Worm (Caenorhabditis elegans) whole organism, mixed stage, embryonic: ENCODE data around the gene sir-2.2.

Source experiments
- flh-1 ChIP-seq: fragments of 200-800 bp; sonication (Bioruptor generic); optimal IDR thresholded peaks from 2 replicates; lab custom pipeline; 2018; ENCODE audit warnings: mild to moderate bottlenecking, missing genetic modification characterization, moderate library complexity, missing compliant biosample characterization
- lin-13 ChIP-seq: fragments of 150-350 bp; optimal IDR thresholded peaks from 2 replicates; lab custom pipeline; 2014; ENCODE audit warnings: missing biosample characterization, missing genetic modification characterization
- mls-2 ChIP-seq: sonication (generic microtip); optimal IDR thresholded peaks from 2 replicates; lab custom pipeline; 2016; ENCODE audit warnings: mild to moderate bottlenecking, missing genetic modification characterization, moderate library complexity, missing compliant biosample characterization
- nhr-237 ChIP-seq: fragments of 150-350 bp; optimal IDR thresholded peaks from 2 replicates; lab custom pipeline; 2014; ENCODE audit warnings: missing biosample characterization, missing genetic modification characterization
- ztf-11 ChIP-seq: fragments of 150-350 bp; optimal IDR thresholded peaks from 2 replicates; lab custom pipeline; 2014; ENCODE audit warnings: missing biosample characterization, missing genetic modification characterization

DNA sequence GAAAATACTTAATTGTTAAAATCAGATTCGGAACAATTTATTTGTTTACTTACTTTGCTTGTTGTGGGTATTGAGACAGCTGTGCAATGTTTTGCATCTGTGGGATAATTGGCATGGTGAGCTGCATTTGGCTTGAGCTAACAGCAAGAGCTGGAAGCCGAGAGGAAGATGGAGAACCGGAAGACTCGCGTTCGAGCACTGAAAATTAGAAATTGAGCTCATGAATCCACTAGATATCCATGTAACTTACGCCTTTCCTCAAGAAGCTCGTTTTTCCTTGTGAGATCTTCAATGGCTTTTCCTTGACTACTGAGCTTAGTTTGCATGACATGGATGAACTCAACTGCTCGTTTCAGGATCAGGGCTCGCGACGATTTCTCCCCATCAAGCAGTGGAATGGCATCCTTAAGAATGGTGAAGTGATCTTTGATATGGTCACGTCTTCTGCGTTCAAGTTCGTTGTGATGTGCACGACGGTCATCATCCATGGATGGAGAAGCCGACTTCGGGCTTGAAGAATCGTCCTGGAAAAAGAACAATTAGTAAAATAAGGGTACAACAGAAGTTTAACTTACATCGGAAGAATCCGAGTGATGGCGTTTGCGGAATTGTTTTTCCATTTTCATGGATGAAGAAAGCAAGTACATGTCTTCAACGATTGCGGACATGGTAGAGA lies 22.4 kb downstream of the sir-2.2 start:
- TF ChIP-seq ztf-11 (tag; lab: Kevin White, UChicago) = no peak
- TF ChIP-seq mls-2 = no peak
- TF ChIP-seq nhr-237 (tag; lab: Kevin White, UChicago) = no peak
- TF ChIP-seq flh-1 (GFP tag; lab: Kevin White, UChicago) = no peak
- TF ChIP-seq lin-13 (tag; lab: Kevin White, UChicago) = no peak
